Worm (Caenorhabditis elegans) whole organism, L3 larva: Measurements from ENCODE around the gene cki-2.

ENCODE experiments used
- R02D3.7 ChIP-seq: fragments of 150-350 bp; optimal IDR thresholded peaks from 2 replicates; lab custom pipeline; 2014; ENCODE audit warnings: missing biosample characterization, missing genetic modification characterization
- ZK546.5 ChIP-seq: sonication (generic microtip); optimal IDR thresholded peaks from 2 replicates; lab custom pipeline; 2017; ENCODE audit warnings: missing biosample characterization, missing genetic modification characterization
- aly-2 ChIP-seq: fragments of 150-350 bp; optimal IDR thresholded peaks from 2 replicates; lab custom pipeline; 2014; ENCODE audit warnings: missing biosample characterization, missing genetic modification characterization
- ceh-16 ChIP-seq: sonication (generic microtip); optimal IDR thresholded peaks from 2 replicates; lab custom pipeline; 2017; ENCODE audit warnings: missing biosample characterization, missing genetic modification characterization
- ceh-28 ChIP-seq: fragments of 150-350 bp; optimal IDR thresholded peaks from 2 replicates; lab custom pipeline; 2014; ENCODE audit warnings: missing biosample characterization, missing genetic modification reagents, missing genetic modification characterization
- ceh-82 ChIP-seq: fragments of 150-350 bp; optimal IDR thresholded peaks from 2 replicates; lab custom pipeline; 2014; ENCODE audit warnings: missing biosample characterization, missing genetic modification characterization
- daf-12 ChIP-seq: fragments of 150-350 bp; optimal IDR thresholded peaks from 2 replicates; lab custom pipeline; 2014; ENCODE audit warnings: missing biosample characterization, missing genetic modification reagents, missing genetic modification characterization
- egl-27 ChIP-seq: sonication (generic microtip); optimal IDR thresholded peaks from 4 replicates; lab custom pipeline; 2017; ENCODE audit warnings: missing biosample characterization, missing genetic modification reagents, missing genetic modification characterization
- egl-5 ChIP-seq: fragments of 150-350 bp; optimal IDR thresholded peaks from 2 replicates; lab custom pipeline; 2017; ENCODE audit warnings: missing biosample characterization, missing genetic modification reagents, missing genetic modification characterization, inconsistent platforms
- elt-1 ChIP-seq: fragments of 150-350 bp; optimal IDR thresholded peaks from 2 replicates; lab custom pipeline; 2014; ENCODE audit warnings: missing biosample characterization, missing genetic modification characterization
- elt-2 ChIP-seq: sonication (generic microtip); optimal IDR thresholded peaks from 2 replicates; lab custom pipeline; 2016; ENCODE audit warnings: missing genetic modification reagents, mild to moderate bottlenecking, missing genetic modification characterization, missing compliant biosample characterization
- elt-3 ChIP-seq, 3 experiments: fragments of 150-350 bp in 1 of 3; sonication (generic microtip) in 2 of 3; optimal IDR thresholded peaks; 2 replicates in 2 of 3; 4 replicates in 1 of 3; lab custom pipeline; 2014 to 2017; ENCODE audit warnings: missing biosample characterization in 3 of 3, missing genetic modification characterization in 3 of 3
- eor-1 ChIP-seq, 2 experiments: fragments of 150-350 bp; optimal IDR thresholded peaks; 2 replicates each; lab custom pipeline; 2014 to 2018; ENCODE audit warnings: missing biosample characterization in 2 of 2, missing genetic modification characterization in 2 of 2
- fkh-2 ChIP-seq: fragments of 150-350 bp; optimal IDR thresholded peaks from 2 replicates; lab custom pipeline; 2014; ENCODE audit warnings: missing biosample characterization, missing genetic modification reagents, missing genetic modification characterization
- fos-1 ChIP-seq: fragments of 150-350 bp; optimal IDR thresholded peaks from 2 replicates; lab custom pipeline; 2014; ENCODE audit warnings: missing biosample characterization, missing genetic modification characterization
- hmg-11 ChIP-seq: sonication (generic microtip); optimal IDR thresholded peaks from 2 replicates; lab custom pipeline; 2016; ENCODE audit warnings: missing genetic modification characterization, missing compliant biosample characterization
- jun-1 ChIP-seq: fragments of 150-350 bp; optimal IDR thresholded peaks from 2 replicates; lab custom pipeline; 2014; ENCODE audit warnings: missing biosample characterization, missing genetic modification reagents, missing genetic modification characterization
- lin-39 ChIP-seq: fragments of 150-350 bp; optimal IDR thresholded peaks from 2 replicates; lab custom pipeline; 2018; ENCODE audit warnings: missing biosample characterization, missing genetic modification reagents, missing genetic modification characterization
- lsy-12 ChIP-seq: sonication (generic microtip); optimal IDR thresholded peaks from 2 replicates; lab custom pipeline; 2016; ENCODE audit warnings: mild to moderate bottlenecking, missing genetic modification characterization, missing compliant biosample characterization
- mdl-1 ChIP-seq: fragments of 150-350 bp; optimal IDR thresholded peaks from 2 replicates; lab custom pipeline; 2014; ENCODE audit warnings: missing biosample characterization, missing genetic modification characterization
- mml-1 ChIP-seq: fragments of 150-350 bp; sonication (generic microtip); optimal IDR thresholded peaks from 3 replicates; lab custom pipeline; 2014; ENCODE audit warnings: missing biosample characterization, missing genetic modification characterization
- nfya-1 ChIP-seq: sonication (generic microtip); optimal IDR thresholded peaks from 2 replicates; lab custom pipeline; 2017; ENCODE audit warnings: missing genetic modification characterization, mild to moderate bottlenecking, missing compliant biosample characterization, antibody characterized with exemption, moderate library complexity; ENCODE audit not compliant: insufficient read depth
- nhr-11 ChIP-seq: fragments of 150-350 bp; optimal IDR thresholded peaks from 2 replicates; lab custom pipeline; 2014; ENCODE audit warnings: missing biosample characterization, missing genetic modification characterization
- nhr-12 ChIP-seq: fragments of 150-350 bp; optimal IDR thresholded peaks from 2 replicates; lab custom pipeline; 2014; ENCODE audit warnings: missing biosample characterization, missing genetic modification characterization
- nhr-25 ChIP-seq: sonication (generic microtip); optimal IDR thresholded peaks from 2 replicates; lab custom pipeline; 2017; ENCODE audit warnings: missing biosample characterization, missing genetic modification characterization
- nhr-28 ChIP-seq: fragments of 150-350 bp; optimal IDR thresholded peaks from 2 replicates; lab custom pipeline; 2014; ENCODE audit warnings: missing biosample characterization, missing genetic modification characterization
- nhr-43 ChIP-seq: sonication (generic microtip); optimal IDR thresholded peaks from 2 replicates; lab custom pipeline; 2016; ENCODE audit warnings: mild to moderate bottlenecking, missing genetic modification characterization, missing compliant biosample characterization; ENCODE audit not compliant: poor library complexity, severe bottlenecking
- nhr-67 ChIP-seq: fragments of 150-350 bp; optimal IDR thresholded peaks from 2 replicates; lab custom pipeline; 2014; ENCODE audit warnings: missing biosample characterization, missing genetic modification characterization
- nhr-76 ChIP-seq: fragments of 150-350 bp; sonication (generic microtip); optimal IDR thresholded peaks from 5 replicates; lab custom pipeline; 2014; ENCODE audit warnings: missing biosample characterization, missing genetic modification characterization
- nhr-77 ChIP-seq: fragments of 150-350 bp; optimal IDR thresholded peaks from 2 replicates; lab custom pipeline; 2014; ENCODE audit warnings: missing biosample characterization, missing genetic modification characterization
- pha-4 ChIP-seq: fragments of 150-350 bp; optimal IDR thresholded peaks from 2 replicates; lab custom pipeline; 2014; ENCODE audit warnings: missing biosample characterization, missing genetic modification reagents, missing genetic modification characterization
- sea-2 ChIP-seq: fragments of 150-350 bp; sonication (generic microtip); optimal IDR thresholded peaks from 4 replicates; lab custom pipeline; 2014; ENCODE audit warnings: missing biosample characterization, missing genetic modification reagents, missing genetic modification characterization
- skn-1 ChIP-seq: fragments of 150-350 bp; optimal IDR thresholded peaks from 2 replicates; lab custom pipeline; 2014; ENCODE audit warnings: missing biosample characterization, missing genetic modification characterization
- snpc-4 ChIP-seq: fragments of 150-350 bp; optimal IDR thresholded peaks from 2 replicates; lab custom pipeline; 2014; ENCODE audit warnings: missing biosample characterization, missing genetic modification characterization
- tbx-2 ChIP-seq: sonication (generic microtip); optimal IDR thresholded peaks from 2 replicates; lab custom pipeline; 2016; ENCODE audit warnings: mild to moderate bottlenecking, missing genetic modification characterization, missing compliant biosample characterization
- unc-39 ChIP-seq: sonication (generic microtip); optimal IDR thresholded peaks from 4 replicates; lab custom pipeline; 2017; ENCODE audit warnings: missing biosample characterization, missing genetic modification characterization
- unc-62 ChIP-seq: fragments of 150-350 bp; sonication (generic microtip); optimal IDR thresholded peaks from 4 replicates; lab custom pipeline; 2014; ENCODE audit warnings: missing biosample characterization, missing genetic modification reagents, missing genetic modification characterization
- zag-1 ChIP-seq: fragments of 150-350 bp; optimal IDR thresholded peaks from 2 replicates; lab custom pipeline; 2014; ENCODE audit warnings: missing biosample characterization, missing genetic modification characterization

Gene cki-2

ce11 chrII:7817580-7817979, 1.3 kb downstream of the cki-2 start:
- TF ChIP-seq nhr-28 (tag; lab: Kevin White, UChicago) (no peak), skn-1 (tag; lab: Kevin White, UChicago) (no peak), nfya-1 (tag; lab: Kevin White, UChicago) (no peak), nhr-25 (tag; lab: Kevin White, UChicago) (no peak), daf-12 (no peak), ZK546.5 (tag; lab: Kevin White, UChicago) (no peak), elt-3 (tag; optimal IDR thresholded peaks at IDR 0.05; lab: Kevin White, UChicago) (no peak), nhr-43 (tag; lab: Kevin White, UChicago) (no peak), nhr-77 (tag; lab: Kevin White, UChicago) (no peak), zag-1 (tag; lab: Kevin White, UChicago) (no peak), elt-1 (tag; lab: Kevin White, UChicago) (no peak), ceh-16 (tag; lab: Kevin White, UChicago) (no peak), egl-27 (tag; lab: Kevin White, UChicago) (no peak), jun-1 (tag; lab: Kevin White, UChicago) (no peak), fos-1 (tag; lab: Kevin White, UChicago) (no peak), nhr-67 (tag; lab: Kevin White, UChicago) (no peak), unc-62 (GFP tag; lab: Kevin White, UChicago) (no peak), ceh-82 (tag; lab: Kevin White, UChicago) (no peak), lin-39 (no peak), elt-2 (no peak)

- no peak for TF ChIP-seq lsy-12
- no peak for TF ChIP-seq snpc-4 (tag; lab: Kevin White, UChicago)
- TF ChIP-seq nhr-12 (tag; lab: Kevin White, UChicago) = no peak
- TF ChIP-seq ZK546.5 (tag; lab: Kevin White, UChicago) = no peak
- no peak for TF ChIP-seq mml-1
- TF ChIP-seq daf-12 = no peak
- no peak for TF ChIP-seq elt-2
- TF ChIP-seq ceh-28 (tag; lab: Kevin White, UChicago) = no peak
- TF ChIP-seq unc-39 (tag; lab: Kevin White, UChicago) = no peak
- no peak for TF ChIP-seq nhr-76
- no peak for TF ChIP-seq jun-1 (tag; lab: Kevin White, UChicago)
- no peak for TF ChIP-seq egl-5 (tag; lab: Kevin White, UChicago)
- no peak for TF ChIP-seq nhr-67 (tag; lab: Kevin White, UChicago)
- TF ChIP-seq pha-4 (tag; lab: Kevin White, UChicago) = no peak
These were observed 3.1 kb downstream of the cki-2 start for ce11 chrII:7819359-7819758.

- TF ChIP-seq nhr-76 (no peak), elt-1 (tag; lab: Kevin White, UChicago) (no peak), daf-12 (no peak), nhr-67 (tag; lab: Kevin White, UChicago) (no peak), lin-39 (no peak), elt-2 (no peak), R02D3.7 (no peak), nhr-43 (tag; lab: Kevin White, UChicago) (no peak), unc-62 (GFP tag; lab: Kevin White, UChicago) (no peak), eor-1 (tag; optimal IDR thresholded peaks at IDR 0.05; lab: Kevin White, UChicago) (no peak), pha-4 (tag; lab: Kevin White, UChicago) (no peak), elt-3 (tag; optimal IDR thresholded peaks at IDR 0.05; lab: Kevin White, UChicago) (no peak), sea-2 (GFP tag; lab: Kevin White, UChicago) (no peak), hmg-11 (tag; lab: Kevin White, UChicago) (no peak), nhr-77 (tag; lab: Kevin White, UChicago) (no peak), nhr-11 (tag; lab: Kevin White, UChicago) (no peak), fkh-2 (tag; lab: Kevin White, UChicago) (no peak), mdl-1 (no peak)
These were observed 6.2 kb downstream of the cki-2 start, which contains the start of gene irld-47 for ce11 chrII:7822454-7822853. irld-47 (minus strand) TSS chrII:7822554.

- TF ChIP-seq fkh-2 (tag; lab: Kevin White, UChicago) (no peak), mml-1 (no peak), ZK546.5 (tag; lab: Kevin White, UChicago) (no peak), nhr-77 (tag; lab: Kevin White, UChicago) (no peak), nhr-76 (no peak), elt-2 (no peak), egl-27 (tag; lab: Kevin White, UChicago) (no peak), jun-1 (tag; lab: Kevin White, UChicago) (no peak), nfya-1 (tag; lab: Kevin White, UChicago) (no peak), tbx-2 (tag; lab: Kevin White, UChicago) (no peak), aly-2 (tag; lab: Kevin White, UChicago) (no peak)
These were observed 8.8 kb downstream of the cki-2 start, which contains the start of gene srw-62 for ce11 chrII:7825107-7825506. srw-62 (plus strand) TSS chrII:7825407.
